Worm (Caenorhabditis elegans) whole organism, L4 larva: ENCODE data around the gene R04E5.9.

Experiments used
- mdl-1 ChIP-seq, 2 experiments: fragments of 150-350 bp in 1 of 2; sonication (generic microtip) in 1 of 2; optimal IDR thresholded peaks; 2 replicates each; lab custom pipeline; 2014 to 2017; ENCODE audit warnings: missing biosample characterization in 2 of 2, missing genetic modification characterization in 2 of 2
- nhr-25 ChIP-seq: sonication (generic microtip); optimal IDR thresholded peaks from 2 replicates; lab custom pipeline; 2017; ENCODE audit warnings: missing genetic modification characterization, mild to moderate bottlenecking, missing compliant biosample characterization, antibody characterized with exemption, moderate library complexity, borderline replicate concordance; ENCODE audit not compliant: insufficient read depth
- skn-1 ChIP-seq: fragments of 150-350 bp; optimal IDR thresholded peaks from 2 replicates; lab custom pipeline; 2014; ENCODE audit warnings: missing biosample characterization, missing genetic modification characterization

DNA sequence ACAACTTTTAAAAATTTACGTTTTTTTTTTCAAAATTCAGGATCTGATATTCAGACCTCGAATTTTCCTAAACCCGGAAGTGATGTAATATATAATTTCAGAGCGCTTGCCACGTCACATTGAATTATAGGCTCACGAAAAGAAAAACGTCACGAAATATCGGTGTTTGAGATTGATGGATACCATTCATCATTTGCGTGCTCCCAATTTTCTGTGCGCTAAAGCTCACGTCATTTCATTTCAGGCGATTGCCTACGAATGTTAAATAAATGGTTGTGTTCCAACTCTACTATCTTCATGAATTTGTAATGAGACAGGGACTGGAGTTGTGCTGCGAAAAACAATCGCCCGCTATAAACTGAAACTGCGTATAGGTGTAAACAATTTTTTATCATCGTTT, 2.2 kb downstream of the R04E5.9 start:
- TF ChIP-seq skn-1 (tag; lab: Kevin White, UChicago) (no peak), mdl-1 (tag; optimal IDR thresholded peaks at IDR 0.05; lab: Kevin White, UChicago) (no peak), nhr-25 (no peak)
